Fruit fly (Drosophila melanogaster) S2 (cell line): ENCODE measurements around the gene CG10337.
A peak's percentile ranks its signal among the peaks of the same experiment; 100 is the strongest.

Source experiments
- CG8478 ChIP-seq: fragments of >200 bp; optimal IDR thresholded peaks from 2 replicates; lab custom pipeline; 2018
- CTCF ChIP-seq, 2 experiments: fragments of >200 bp; optimal IDR thresholded peaks; 2 replicates each; lab custom pipeline; 2018

CG10337 gene

dm6 chr2L:19546869-19547710 lies at the start of gene CG10337:
Gene CG10337, minus strand, starts transcription at chr2L:19546959.
- no peak for TF ChIP-seq CTCF (optimal IDR thresholded peaks at IDR 0.05; lab: Kevin White, UChicago)
- no peak for TF ChIP-seq CG8478 (lab: Kevin White, UChicago)

- no peak for TF ChIP-seq CTCF (optimal IDR thresholded peaks at IDR 0.05; lab: Kevin White, UChicago)
- TF ChIP-seq CG8478 (lab: Kevin White, UChicago): no peak
Measured at dm6 chr2L:19594102-19594501, 47.3 kb upstream of the CG10337 start.

DNA sequence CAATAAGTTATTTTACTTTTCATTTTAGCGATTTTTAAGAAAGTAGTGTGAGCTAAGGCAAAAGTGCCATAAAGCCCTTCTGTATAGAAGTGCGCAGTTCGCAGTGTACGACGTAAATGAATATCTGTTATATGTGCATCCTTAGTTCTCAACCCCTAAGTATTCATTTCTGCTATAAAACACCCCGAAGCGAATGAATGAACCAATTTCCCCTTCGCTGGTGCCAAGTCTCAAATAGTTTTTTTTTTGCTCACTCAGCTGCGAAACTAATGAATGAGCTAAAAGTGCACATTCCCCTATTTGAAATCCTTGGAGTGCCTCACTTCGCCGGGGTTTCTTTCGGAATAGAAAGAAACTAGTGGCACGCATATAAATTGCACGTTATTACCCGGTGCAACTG lies 43.9 kb upstream of the CG10337 start:
- TF ChIP-seq CTCF (optimal IDR thresholded peaks at IDR 0.05; lab: Kevin White, UChicago) (peak in 1 of 2 experiments; percentile 25), CG8478 (lab: Kevin White, UChicago) (no peak)

DNA sequence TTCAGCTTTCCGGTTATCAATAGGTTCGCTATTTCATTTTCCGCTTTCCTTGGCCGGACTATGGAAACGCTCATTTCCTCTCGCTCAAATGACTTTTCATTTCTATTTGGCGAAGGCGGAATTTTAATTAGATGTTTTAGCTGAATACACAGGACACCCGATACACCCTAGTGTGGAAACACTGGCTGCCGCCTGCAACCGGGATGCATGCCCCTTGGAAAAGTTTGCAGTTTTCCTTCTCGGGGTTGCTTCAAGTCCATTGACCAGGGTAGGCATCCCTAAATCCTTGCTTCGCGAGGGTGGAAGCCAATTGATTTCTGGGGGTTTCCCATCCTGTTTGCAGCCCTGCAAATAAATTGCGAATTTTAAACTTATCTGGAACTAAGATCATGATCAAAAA lies 42.2 kb upstream of the CG10337 start:
- TF ChIP-seq CG8478 (lab: Kevin White, UChicago): no peak
- TF ChIP-seq CTCF (optimal IDR thresholded peaks at IDR 0.05; lab: Kevin White, UChicago): no peak

DNA sequence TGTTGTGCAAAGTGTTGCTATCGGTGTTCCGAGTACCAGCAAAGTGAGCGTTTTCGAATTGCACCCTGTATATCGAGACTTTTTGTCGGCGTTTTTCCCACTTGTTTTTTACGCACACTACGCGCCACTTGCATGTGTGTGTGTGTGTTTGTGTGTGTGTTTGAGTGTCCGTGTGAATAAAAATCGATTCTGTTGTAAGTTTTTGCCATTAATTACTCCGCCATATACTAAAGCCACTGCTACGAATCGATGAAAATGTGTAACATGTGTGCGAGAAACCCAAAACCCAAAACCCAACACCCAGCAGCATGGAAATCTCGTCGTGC lies 40.5 kb upstream of the CG10337 start:
- TF ChIP-seq CTCF (optimal IDR thresholded peaks at IDR 0.05; lab: Kevin White, UChicago) (no peak), CG8478 (lab: Kevin White, UChicago) (no peak)

DNA sequence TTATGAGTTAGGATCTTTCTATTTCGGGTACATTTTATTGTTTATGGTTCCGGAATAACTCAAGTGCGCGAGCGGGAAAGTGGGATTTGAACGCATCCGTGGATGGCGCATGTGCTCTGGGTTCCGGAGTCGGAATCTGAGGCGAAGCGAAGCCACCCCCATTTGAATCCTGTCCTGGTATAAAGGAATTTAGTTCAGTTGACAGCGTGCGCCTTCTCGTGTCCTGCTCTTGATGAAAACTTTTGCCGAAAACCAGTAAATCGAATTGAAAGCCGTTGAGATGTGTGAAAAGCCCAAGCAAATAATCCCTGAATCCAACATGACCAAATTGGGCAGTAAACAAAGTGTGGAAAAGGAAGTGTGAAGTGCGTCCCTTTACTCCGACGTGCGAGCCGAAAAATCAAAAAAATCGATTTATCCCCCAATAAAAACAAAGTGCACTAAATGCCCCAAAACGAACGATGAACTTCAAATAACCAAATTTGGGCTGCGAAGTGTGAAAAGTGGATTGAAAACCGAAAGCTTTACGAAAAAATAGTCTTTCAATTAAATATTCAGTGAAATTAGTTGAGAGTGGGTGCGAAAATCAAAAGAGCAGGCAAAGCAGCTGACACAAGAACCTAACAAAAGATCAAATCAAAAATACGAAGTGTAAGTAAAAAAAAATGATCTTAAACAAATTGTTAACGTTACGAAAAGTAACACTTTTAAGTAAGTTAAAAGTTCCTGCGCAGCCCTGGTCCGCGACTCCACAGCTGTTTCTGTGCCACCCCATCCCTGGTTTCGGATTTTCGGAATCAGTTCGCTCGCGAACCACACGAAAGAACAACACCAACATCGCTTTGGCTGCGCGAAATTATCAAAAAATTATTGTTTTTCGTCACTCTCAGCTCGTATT lies 39.9 kb upstream of the CG10337 start, which contains the start of gene Lar:
TSS of gene Lar (plus strand) at position 188 of the 898 bp plus-strand sequence.
- peak; percentile 7 to 28 for TF ChIP-seq CTCF (optimal IDR thresholded peaks at IDR 0.05; lab: Kevin White, UChicago)
- no peak for TF ChIP-seq CG8478 (lab: Kevin White, UChicago)

DNA sequence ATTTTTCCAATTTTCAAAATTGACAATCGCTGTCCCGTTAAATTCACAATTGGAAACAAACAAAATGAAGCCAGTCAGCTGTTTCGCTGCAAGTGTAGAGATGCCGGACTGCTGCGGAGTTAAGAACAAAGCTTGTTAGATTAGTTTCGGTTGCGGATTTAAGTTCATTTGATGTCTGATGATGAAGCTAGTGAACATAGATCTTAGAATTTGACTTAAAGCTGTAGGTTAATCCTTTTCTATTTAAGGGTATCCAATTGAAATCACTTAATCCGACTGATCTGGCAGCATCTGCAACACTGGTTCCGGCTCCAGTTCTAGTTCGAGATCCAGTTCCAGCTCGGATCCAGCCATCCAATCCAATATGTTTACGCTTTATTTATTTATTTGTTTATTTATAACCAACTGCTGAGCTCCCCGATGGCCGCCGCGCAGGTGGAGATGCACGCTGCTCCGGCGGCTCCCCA lies 37.2 kb upstream of the CG10337 start, which contains the start of the genes PCNA2 and CG10366:
TSS of gene PCNA2 (minus strand) at position 65 of the 467 bp plus-strand sequence.
TSS of gene CG10366 (plus strand) at position 310 of the 467 bp plus-strand sequence.
- TF ChIP-seq CG8478 (lab: Kevin White, UChicago) (no peak), CTCF (optimal IDR thresholded peaks at IDR 0.05; lab: Kevin White, UChicago) (peak; percentile 26 to 68)

dm6 chr2L:19582185-19582584 lies 35.4 kb upstream of the CG10337 start, which contains the start of gene Hakai:
Gene Hakai, minus strand, starts transcription at chr2L:19582474.
- no peak for TF ChIP-seq CG8478 (lab: Kevin White, UChicago)
- peak in 1 of 2 experiments; percentile 29 for TF ChIP-seq CTCF (optimal IDR thresholded peaks at IDR 0.05; lab: Kevin White, UChicago)

dm6 chr2L:19579995-19580578 lies 33.3 kb upstream of the CG10337 start, which contains the start of gene Pmvk:
Gene Pmvk, minus strand, starts transcription at chr2L:19580351.
- TF ChIP-seq CTCF (optimal IDR thresholded peaks at IDR 0.05; lab: Kevin White, UChicago) (no peak), CG8478 (lab: Kevin White, UChicago) (no peak)

dm6 chr2L:19577187-19577765 lies 30.5 kb upstream of the CG10337 start, which contains the start of the genes spi and msb1l:
Gene spi, minus strand, starts transcription at chr2L:19577315.
Gene msb1l, plus strand, starts transcription at chr2L:19577701.
- TF ChIP-seq CTCF (optimal IDR thresholded peaks at IDR 0.05; lab: Kevin White, UChicago) (no peak), CG8478 (lab: Kevin White, UChicago) (no peak)

DNA sequence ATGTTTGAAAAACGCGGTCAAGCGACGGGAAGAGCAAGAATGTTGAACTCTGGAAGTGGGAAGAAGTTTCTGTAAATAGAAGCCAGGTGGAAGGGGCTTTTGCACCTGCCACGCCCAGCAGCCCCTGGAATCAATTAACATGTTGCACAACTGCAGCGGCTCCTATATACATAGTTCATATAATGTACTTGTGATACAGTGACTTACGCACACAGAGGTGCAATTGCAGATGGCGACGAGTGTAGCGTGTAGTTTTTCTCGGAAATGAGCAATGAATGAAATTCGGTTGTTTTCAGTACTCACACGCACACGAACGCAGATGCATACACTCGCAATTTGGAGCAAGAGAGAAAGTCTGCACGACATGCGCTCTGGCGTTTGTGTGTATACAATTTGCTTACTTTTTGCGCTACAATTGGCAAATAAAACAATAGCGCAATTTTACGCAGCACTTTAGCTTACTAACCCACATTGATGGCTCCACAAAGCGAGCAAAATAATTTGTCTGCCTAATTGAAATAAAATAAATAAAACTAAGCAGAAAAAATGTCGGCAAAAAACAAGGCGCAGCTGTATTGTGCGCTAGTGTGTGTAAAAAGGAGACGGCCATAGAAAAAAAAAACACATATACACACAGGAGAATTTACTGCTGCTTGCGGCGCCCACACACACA lies 29.7 kb upstream of the CG10337 start:
- TF ChIP-seq CTCF (optimal IDR thresholded peaks at IDR 0.05; lab: Kevin White, UChicago) (no peak), CG8478 (lab: Kevin White, UChicago) (no peak)

DNA sequence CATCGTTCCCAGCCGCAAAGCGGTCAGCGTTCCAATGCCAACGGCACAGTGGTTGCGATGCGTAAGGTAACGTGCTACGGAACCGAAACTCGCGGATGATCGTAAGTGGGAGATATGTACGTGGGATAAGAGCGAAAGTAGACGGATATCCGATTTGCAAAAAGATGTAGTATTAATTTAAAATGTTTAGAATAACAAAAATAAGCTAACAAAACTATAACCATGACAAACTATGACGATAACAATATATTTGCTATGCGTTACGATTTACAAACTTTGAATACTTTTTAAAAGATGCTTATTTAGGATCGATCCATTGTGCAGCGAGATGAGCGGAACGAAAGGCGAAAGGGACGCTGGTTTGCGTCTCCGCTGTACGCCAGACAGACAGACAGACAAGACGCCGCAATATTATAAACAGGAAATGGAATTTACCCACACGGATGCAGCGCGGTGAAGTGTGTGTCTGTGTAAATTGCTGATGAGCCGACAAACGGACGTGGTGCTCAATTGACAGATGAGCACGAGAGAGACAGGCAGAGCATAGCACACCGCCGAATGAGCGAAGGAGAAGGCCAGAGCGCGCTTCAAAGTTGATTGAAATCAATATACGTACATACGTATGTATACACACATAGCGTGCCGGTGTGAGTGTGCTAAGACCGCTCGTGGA lies 29.0 kb upstream of the CG10337 start:
- no peak for TF ChIP-seq CG8478 (lab: Kevin White, UChicago)
- peak in 1 of 2 experiments; percentile 40 for TF ChIP-seq CTCF (optimal IDR thresholded peaks at IDR 0.05; lab: Kevin White, UChicago)
